Fruit fly (Drosophila melanogaster) whole organism, adult: ENCODE results near the gene Cys.

Source experiments
- CG11617 ChIP-seq: fragments of 200-800 bp; sonication (Bioruptor generic); optimal IDR thresholded peaks from 2 replicates; lab custom pipeline; 2017; ENCODE audit warnings: mild to moderate bottlenecking, missing biosample characterization, missing genetic modification reagents, missing genetic modification characterization
- CG12768 ChIP-seq: fragments of 200-800 bp; sonication (Bioruptor generic); optimal IDR thresholded peaks from 2 replicates; lab custom pipeline; 2017; ENCODE audit warnings: missing biosample characterization, missing genetic modification characterization, mild to moderate bottlenecking, moderate library complexity, missing genetic modification reagents
- CG14711 ChIP-seq: fragments of 200-800 bp; sonication (Bioruptor generic); optimal IDR thresholded peaks from 2 replicates; lab custom pipeline; 2018; ENCODE audit warnings: missing biosample characterization, mild to moderate bottlenecking, missing genetic modification characterization, moderate library complexity
- CG1620 ChIP-seq: fragments of 200-800 bp; sonication (Bioruptor generic); optimal IDR thresholded peaks from 2 replicates; lab custom pipeline; 2016; ENCODE audit warnings: missing biosample characterization, missing genetic modification characterization
- CG33017 ChIP-seq: fragments of 200-800 bp; sonication (Bioruptor generic); optimal IDR thresholded peaks from 2 replicates; lab custom pipeline; 2018; ENCODE audit warnings: missing biosample characterization, mild to moderate bottlenecking, missing genetic modification characterization, moderate library complexity
- CG5204 ChIP-seq: fragments of 200-800 bp; sonication (Bioruptor generic); optimal IDR thresholded peaks from 2 replicates; lab custom pipeline; 2016; ENCODE audit warnings: missing biosample characterization, missing genetic modification characterization
- CG7045 ChIP-seq: fragments of 200-800 bp; sonication (Bioruptor generic); optimal IDR thresholded peaks from 2 replicates; lab custom pipeline; 2017; ENCODE audit warnings: missing biosample characterization, mild to moderate bottlenecking, missing genetic modification characterization
- CG7101 ChIP-seq: fragments of 200-800 bp; sonication (Bioruptor generic); optimal IDR thresholded peaks from 2 replicates; lab custom pipeline; 2018; ENCODE audit warnings: missing biosample characterization, mild to moderate bottlenecking, missing genetic modification characterization, moderate library complexity
- Clk ChIP-seq: fragments of 200-800 bp; sonication (Bioruptor generic); optimal IDR thresholded peaks from 2 replicates; lab custom pipeline; 2017; ENCODE audit warnings: missing biosample characterization, missing genetic modification characterization
- Crg-1 ChIP-seq: fragments of 200-800 bp; sonication (Bioruptor generic); optimal IDR thresholded peaks from 2 replicates; lab custom pipeline; 2016; ENCODE audit warnings: missing biosample characterization, missing genetic modification characterization
- Hr96 ChIP-seq: fragments of 200-800 bp; sonication (Bioruptor generic); optimal IDR thresholded peaks from 2 replicates; lab custom pipeline; 2016; ENCODE audit warnings: missing biosample characterization, missing genetic modification characterization
- Mnt ChIP-seq: fragments of 200-800 bp; sonication (Bioruptor generic); optimal IDR thresholded peaks from 2 replicates; lab custom pipeline; 2016; ENCODE audit warnings: missing biosample characterization, mild to moderate bottlenecking, missing genetic modification characterization
- bab1 ChIP-seq: fragments of 200-800 bp; sonication (Bioruptor generic); optimal IDR thresholded peaks from 3 replicates; lab custom pipeline; 2019; ENCODE audit warnings: missing biosample characterization, mild to moderate bottlenecking, missing genetic modification characterization, moderate library complexity
- cic ChIP-seq: fragments of 200-800 bp; sonication (Bioruptor generic); optimal IDR thresholded peaks from 2 replicates; lab custom pipeline; 2017; ENCODE audit warnings: missing biosample characterization, mild to moderate bottlenecking, missing genetic modification characterization, moderate library complexity
- cnc ChIP-seq, 2 experiments: fragments of >200 bp; optimal IDR thresholded peaks; 2 replicates each; lab custom pipeline; 2017
- kay ChIP-seq: fragments of 200-800 bp; sonication (Bioruptor generic); peaks from one replicate; lab custom pipeline; 2016; ENCODE audit warnings: missing biosample characterization, missing genetic modification characterization, borderline replicate concordance
- ovo ChIP-seq: fragments of 200-800 bp; sonication (Bioruptor generic); optimal IDR thresholded peaks from 2 replicates; lab custom pipeline; 2016; ENCODE audit warnings: missing biosample characterization, missing genetic modification characterization
- pad ChIP-seq: fragments of 200-800 bp; sonication (Bioruptor generic); optimal IDR thresholded peaks from 3 replicates; lab custom pipeline; 2017; ENCODE audit warnings: missing biosample characterization, missing genetic modification characterization, mild to moderate bottlenecking, moderate library complexity, missing genetic modification reagents
- tj ChIP-seq: fragments of 200-800 bp; sonication (Bioruptor generic); optimal IDR thresholded peaks from 3 replicates; lab custom pipeline; 2017; ENCODE audit warnings: missing biosample characterization, mild to moderate bottlenecking, missing genetic modification characterization, moderate library complexity
- toe ChIP-seq: fragments of 200-800 bp; sonication (Bioruptor generic); optimal IDR thresholded peaks from 2 replicates; lab custom pipeline; 2016; ENCODE audit warnings: missing biosample characterization, missing genetic modification characterization

Gene Cys

DNA sequence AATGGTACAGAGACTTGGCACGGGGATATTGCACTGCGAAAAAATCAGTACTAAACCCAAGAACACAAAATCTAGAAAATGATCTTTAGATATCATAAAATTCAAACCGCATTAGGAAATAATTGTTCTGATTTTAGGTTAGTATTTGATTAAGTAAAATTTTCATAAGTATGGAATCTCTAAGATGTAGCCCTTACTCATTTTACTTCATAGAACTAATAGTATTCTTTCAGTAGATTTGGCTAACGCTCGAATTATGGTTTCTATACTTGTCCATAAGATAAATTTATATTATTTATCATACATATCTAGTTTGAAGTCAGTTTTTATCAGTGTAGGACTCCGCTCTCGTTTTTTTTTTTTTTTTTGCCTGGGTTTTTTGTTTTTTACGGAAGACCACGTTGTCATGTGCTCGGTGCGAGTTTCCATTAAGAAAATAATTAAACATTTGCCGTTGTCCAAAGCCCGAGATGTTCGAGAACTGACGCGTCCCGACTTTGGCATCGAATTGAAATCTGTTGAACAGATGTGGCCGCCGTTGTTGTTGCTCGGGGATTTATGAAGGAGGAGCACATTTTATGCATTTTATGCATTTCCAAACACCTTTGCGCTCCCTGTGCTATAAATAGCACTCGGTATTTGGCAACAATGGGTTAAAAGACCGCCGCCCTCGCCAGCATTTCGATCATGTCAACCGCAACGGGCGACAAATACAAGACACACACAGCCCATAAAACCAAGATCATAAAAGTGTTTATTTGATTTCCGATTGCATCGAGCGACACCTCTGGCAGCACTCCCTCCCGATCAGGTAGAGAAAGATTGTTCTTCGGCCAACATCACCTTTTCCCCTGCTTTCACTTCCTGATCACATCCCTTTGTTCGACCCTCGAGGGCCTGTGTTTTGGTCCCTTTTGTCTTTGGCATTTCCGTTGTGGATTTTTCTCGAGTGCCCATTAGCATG is 17.3 kb upstream of the Cys start:
- TF ChIP-seq Clk (GFP tag; lab: Kevin White, UChicago) (no peak), bab1 (GFP tag; lab: Kevin White, UChicago) (no peak), CG5204 (no peak), CG7101 (tag; lab: Kevin White, UChicago) (no peak), CG12768 (GFP tag; lab: Kevin White, UChicago) (no peak), Mnt (no peak), tj (GFP tag; lab: Kevin White, UChicago) (no peak), cic (no peak), cnc (optimal IDR thresholded peaks at IDR 0.05; lab: Kevin White, UChicago) (no peak), ovo (GFP tag; lab: Kevin White, UChicago) (no peak), CG14711 (tag; lab: Kevin White, UChicago) (no peak), Crg-1 (GFP tag; lab: Kevin White, UChicago) (no peak), CG1620 (no peak), CG11617 (GFP tag; lab: Kevin White, UChicago) (no peak), kay (GFP tag; lab: Kevin White, UChicago) (no peak), CG33017 (tag; lab: Kevin White, UChicago) (no peak), pad (no peak)

DNA sequence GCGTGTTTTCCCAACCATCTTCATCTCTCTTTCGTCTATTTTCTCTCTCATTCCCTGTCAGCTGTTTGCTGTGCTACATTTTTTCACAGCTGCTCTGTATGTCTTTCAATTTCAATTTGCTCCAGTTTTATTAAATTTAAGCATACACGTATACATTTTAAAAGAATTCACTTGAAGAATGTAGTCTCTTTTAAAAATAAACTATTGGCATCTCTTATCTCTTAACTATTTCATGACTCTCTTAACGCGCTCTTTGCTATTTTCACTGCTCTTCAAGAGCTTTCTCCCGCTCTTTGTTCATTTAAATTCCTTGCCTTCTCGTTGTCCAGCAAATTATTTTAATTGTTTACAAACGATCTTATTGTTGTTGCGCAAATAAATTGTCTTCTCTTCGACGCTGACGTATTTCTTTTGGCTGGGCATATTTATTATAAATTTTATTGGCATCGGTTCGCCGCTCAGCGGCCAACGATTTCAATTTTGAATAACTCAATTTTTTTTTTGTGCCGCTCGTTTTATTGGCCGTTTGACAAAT is 10.7 kb upstream of the Cys start:
- TF ChIP-seq ovo (GFP tag; lab: Kevin White, UChicago) (no peak), kay (GFP tag; lab: Kevin White, UChicago) (peak; percentile 61)

DNA sequence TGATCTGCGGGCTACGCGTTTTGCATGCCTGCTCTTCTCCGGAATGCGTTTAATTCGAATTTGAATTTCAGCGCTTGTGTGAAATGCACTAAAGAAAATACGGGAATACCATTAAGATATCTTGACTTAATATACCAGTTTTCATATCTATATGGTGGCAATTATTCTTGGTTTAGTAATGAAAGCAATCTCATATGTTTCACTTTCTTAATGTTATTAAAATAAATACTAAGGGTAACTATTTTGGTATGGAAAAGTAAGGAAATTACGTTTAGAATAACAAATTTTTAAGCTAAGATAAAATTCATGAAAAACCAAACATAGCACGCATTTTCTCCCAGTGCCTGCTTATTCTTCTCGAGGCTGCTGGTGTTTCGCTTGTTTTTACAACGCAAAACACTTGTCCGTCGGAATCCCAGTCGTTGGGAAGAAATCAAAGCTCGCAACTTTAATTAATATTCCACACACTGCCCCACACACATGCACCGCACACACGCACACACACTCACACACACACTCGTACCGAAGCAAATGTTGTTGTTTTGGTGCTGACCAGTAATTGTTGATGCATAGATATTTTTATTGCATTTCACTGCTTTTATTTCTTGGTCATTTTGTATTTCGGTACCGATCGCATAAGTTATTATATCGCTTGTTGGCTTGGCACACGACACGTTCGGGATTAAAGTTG is 8.5 kb upstream of the Cys start:
- TF ChIP-seq CG5204 (no peak), CG7101 (tag; lab: Kevin White, UChicago) (no peak), CG12768 (GFP tag; lab: Kevin White, UChicago) (no peak), tj (GFP tag; lab: Kevin White, UChicago) (no peak), Mnt (no peak), CG33017 (tag; lab: Kevin White, UChicago) (no peak), pad (no peak), CG7045 (GFP tag; lab: Kevin White, UChicago) (no peak), CG1620 (no peak), cic (no peak), CG11617 (GFP tag; lab: Kevin White, UChicago) (no peak), CG14711 (tag; lab: Kevin White, UChicago) (no peak), Clk (GFP tag; lab: Kevin White, UChicago) (no peak)

DNA sequence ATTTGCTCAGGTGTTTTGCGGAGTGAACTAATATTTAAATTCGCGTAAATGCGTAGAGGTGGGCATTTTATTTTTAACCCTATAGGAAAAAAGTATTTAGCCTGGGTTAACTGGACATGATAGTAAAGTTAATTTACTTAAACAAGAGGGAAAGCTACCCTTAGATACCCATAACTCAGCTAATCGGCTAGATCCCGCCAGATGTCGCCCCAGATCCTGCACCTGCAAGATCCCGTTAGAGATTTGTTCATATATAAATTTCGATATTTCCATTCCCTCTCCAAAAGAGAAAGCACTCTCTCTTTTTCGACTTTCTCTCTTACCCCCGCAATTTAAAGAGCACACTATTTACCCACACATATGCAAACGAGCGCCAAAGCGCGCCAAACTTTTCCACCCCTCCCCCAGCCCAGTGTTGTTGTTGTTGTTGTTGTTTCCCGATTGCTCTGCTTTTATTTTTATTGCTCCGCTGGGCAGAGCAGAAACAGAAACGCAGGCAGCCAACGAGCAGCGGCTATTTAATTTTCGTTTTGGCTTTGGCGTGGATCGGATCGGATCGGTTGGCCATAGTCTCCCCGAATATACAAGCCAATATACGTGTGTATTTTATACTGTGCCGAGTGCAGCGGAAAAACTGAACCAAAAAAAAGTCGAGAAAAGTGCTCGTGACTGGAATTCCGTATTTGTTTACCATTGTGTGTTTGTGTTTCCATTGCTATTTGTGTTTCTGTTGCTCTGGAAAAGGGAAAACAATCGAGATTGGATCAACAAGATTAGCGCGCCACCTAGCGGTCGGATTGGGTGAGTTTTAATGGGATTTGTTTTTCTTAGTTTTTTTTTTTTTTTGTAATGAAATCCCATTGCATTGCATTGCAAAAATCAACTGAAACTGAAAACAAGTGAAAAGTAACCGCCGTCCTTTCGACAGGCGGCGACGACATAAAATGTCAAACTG is 7.5 kb upstream of the Cys start, which contains the start of gene stumps:
stumps (plus strand) TSS at position 526 of the 955 bp plus-strand sequence.
- no peak for TF ChIP-seq CG11617 (GFP tag; lab: Kevin White, UChicago)
- peak; percentile 47 for TF ChIP-seq CG12768 (GFP tag; lab: Kevin White, UChicago)

DNA sequence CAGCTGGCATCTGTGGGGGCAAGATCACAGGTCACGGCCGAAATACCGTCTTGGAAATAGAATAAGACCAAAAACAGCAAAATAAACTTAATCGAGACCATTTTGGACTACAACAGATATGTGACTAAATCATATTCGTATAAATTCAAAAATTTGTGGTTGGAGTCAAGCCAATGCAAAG is 7.0 kb upstream of the Cys start, which contains the start of gene CG44094:
CG44094 (minus strand) TSS at position 101 of the 181 bp plus-strand sequence.
- TF ChIP-seq Crg-1 (GFP tag; lab: Kevin White, UChicago) (no peak), Hr96 (no peak), CG33017 (tag; lab: Kevin White, UChicago) (no peak), Mnt (no peak), CG12768 (GFP tag; lab: Kevin White, UChicago) (no peak), CG7045 (GFP tag; lab: Kevin White, UChicago) (no peak), toe (no peak), cnc (optimal IDR thresholded peaks at IDR 0.05; lab: Kevin White, UChicago) (no peak), cic (no peak), bab1 (GFP tag; lab: Kevin White, UChicago) (no peak), CG7101 (tag; lab: Kevin White, UChicago) (no peak), pad (no peak), CG5204 (no peak), CG11617 (GFP tag; lab: Kevin White, UChicago) (no peak), CG1620 (no peak), tj (GFP tag; lab: Kevin White, UChicago) (no peak), ovo (GFP tag; lab: Kevin White, UChicago) (no peak), kay (GFP tag; lab: Kevin White, UChicago) (no peak), Clk (GFP tag; lab: Kevin White, UChicago) (no peak), CG14711 (tag; lab: Kevin White, UChicago) (no peak)
